Worm (Caenorhabditis elegans): ENCODE data around the gene ubxn-2.

The ubxn-2 gene

DNA sequence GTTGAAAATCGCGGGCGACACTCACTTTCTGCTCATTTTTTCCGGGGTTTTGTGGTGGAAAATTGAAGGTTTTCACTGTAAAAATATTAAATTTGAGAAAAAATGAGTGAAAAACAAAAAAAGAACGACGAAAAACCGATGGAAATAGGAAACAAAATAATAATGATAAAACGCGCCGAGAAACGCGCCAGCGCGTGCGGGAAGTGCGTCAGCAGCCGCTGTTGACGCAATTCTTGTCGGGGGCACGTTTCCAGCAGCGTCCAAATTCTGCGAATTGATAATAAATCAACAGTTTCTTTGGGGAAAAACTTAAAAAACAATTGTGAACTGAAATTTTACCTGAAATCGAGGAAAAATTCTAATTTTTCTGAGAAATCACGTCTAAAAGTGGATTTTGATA, at the start of gene ubxn-2:
Gene ubxn-2, minus strand, starts transcription at position 36 of the 400 bp plus-strand sequence.
- TF ChIP-seq hlh-1 (tag; optimal IDR thresholded peaks at IDR 0.05) (peak; percentile 13), sptf-1 (tag; optimal IDR thresholded peaks at IDR 0.05) (peak; percentile 56), drap-1 (GFP tag; optimal IDR thresholded peaks at IDR 0.05) (no peak), ham-2 (GFP tag; optimal IDR thresholded peaks at IDR 0.05) (no peak), mep-1 (tag; optimal IDR thresholded peaks at IDR 0.05) (peak; percentile 60), mls-2 (tag; optimal IDR thresholded peaks at IDR 0.05) (no peak), pha-4 (tag; optimal IDR thresholded peaks at IDR 0.05) (peak; percentile 57), sem-2 (GFP tag; optimal IDR thresholded peaks at IDR 0.05) (no peak), lin-13 (tag; optimal IDR thresholded peaks at IDR 0.05) (peak; percentile 73), lin-32 (GFP tag; optimal IDR thresholded peaks at IDR 0.05) (no peak), M03D4.4 (tag; optimal IDR thresholded peaks at IDR 0.05) (peak; percentile 45), ceh-43 (GFP tag; optimal IDR thresholded peaks at IDR 0.05) (no peak), ceh-39 (tag; optimal IDR thresholded peaks at IDR 0.05) (peak; percentile 22), nhr-28 (tag; optimal IDR thresholded peaks at IDR 0.05) (no peak), ztf-11 (tag; optimal IDR thresholded peaks at IDR 0.05) (no peak), nhr-237 (tag; optimal IDR thresholded peaks at IDR 0.05) (peak; percentile 30), tbx-8 (GFP tag; optimal IDR thresholded peaks at IDR 0.05) (peak; percentile 24), unc-62 (GFP tag; optimal IDR thresholded peaks at IDR 0.05) (no peak), blmp-1 (tag; optimal IDR thresholded peaks at IDR 0.05) (no peak), lsy-2 (tag; optimal IDR thresholded peaks at IDR 0.05) (peak; percentile 75)

DNA sequence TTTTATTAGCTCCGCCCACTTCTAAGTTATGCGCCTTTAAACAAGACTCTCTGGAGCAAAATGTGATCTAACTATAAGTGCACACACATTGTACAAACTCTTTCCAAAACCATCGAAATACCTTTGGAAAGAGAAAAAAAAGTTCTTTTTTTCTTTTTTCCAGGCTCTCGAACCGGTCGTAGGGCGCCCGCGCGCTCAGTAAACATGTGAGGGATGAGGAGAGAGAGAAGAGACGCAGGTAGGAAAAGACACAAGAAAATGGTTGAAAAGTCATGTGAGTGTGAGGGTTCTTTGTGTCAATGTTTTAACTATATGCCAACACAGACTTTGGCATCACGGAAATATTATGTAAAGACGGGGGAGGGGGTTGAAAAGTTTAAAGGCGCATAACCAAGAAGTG, 48.9 kb upstream of the ubxn-2 start:
- TF ChIP-seq pha-4 (tag; optimal IDR thresholded peaks at IDR 0.05) (peak; percentile 24), snpc-4 (tag; optimal IDR thresholded peaks at IDR 0.05) (no peak), nhr-237 (tag; optimal IDR thresholded peaks at IDR 0.05) (peak; percentile 69)

ce11 chrIV:2773382-2773979, 47.9 kb upstream of the ubxn-2 start:
- TF ChIP-seq zip-8 (tag; optimal IDR thresholded peaks at IDR 0.05) (no peak), ces-1 (GFP tag; optimal IDR thresholded peaks at IDR 0.05) (no peak), cnd-1 (tag; optimal IDR thresholded peaks at IDR 0.05) (no peak), mab-5 (tag; optimal IDR thresholded peaks at IDR 0.05) (no peak), unc-39 (tag; optimal IDR thresholded peaks at IDR 0.05) (no peak), sptf-1 (tag; optimal IDR thresholded peaks at IDR 0.05) (no peak), pha-4 (tag; optimal IDR thresholded peaks at IDR 0.05) (no peak), nhr-76 (tag; optimal IDR thresholded peaks at IDR 0.05) (no peak), lsy-2 (tag; optimal IDR thresholded peaks at IDR 0.05) (no peak), elt-1 (tag; optimal IDR thresholded peaks at IDR 0.05; ENCODE audit: borderline replicate concordance, insufficient read depth) (no peak), unc-120 (tag; optimal IDR thresholded peaks at IDR 0.05; ENCODE audit: poor library complexity, severe bottlenecking) (no peak), drap-1 (GFP tag; optimal IDR thresholded peaks at IDR 0.05) (no peak), nhr-12 (tag; optimal IDR thresholded peaks at IDR 0.05) (no peak), bed-3 (GFP tag; optimal IDR thresholded peaks at IDR 0.05) (no peak)

DNA sequence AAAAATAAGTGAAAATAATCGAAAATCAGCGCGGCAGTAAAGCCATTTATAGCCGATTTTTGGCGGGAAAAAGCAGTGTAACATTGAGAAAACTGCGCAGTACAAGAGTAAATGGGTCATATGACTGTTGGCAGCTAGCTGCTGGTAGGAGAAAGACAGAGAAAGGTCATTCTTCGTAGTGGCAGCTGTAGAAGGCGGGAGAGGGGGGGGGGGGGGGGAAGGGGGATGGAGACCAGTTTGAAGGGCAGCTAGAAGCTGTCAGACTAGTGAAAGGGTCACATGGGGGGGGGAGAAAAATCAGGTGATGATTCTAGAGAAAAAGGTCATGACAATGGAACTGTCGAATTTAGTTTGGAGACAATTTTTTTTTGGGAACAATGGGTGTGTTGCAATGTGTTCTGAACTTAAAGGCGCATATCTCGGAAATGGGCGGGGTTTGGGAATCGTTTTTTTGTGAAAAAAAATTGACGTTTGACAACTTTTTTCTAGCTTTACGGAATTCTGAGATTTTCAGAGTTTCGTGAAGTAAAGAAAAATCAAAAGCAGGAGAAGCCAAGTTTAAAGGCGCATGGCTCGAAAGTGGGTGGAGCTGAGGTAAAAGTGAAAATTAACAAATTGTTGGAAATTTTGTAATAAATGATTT, 46.7 kb upstream of the ubxn-2 start:
- TF ChIP-seq sptf-1 (tag; optimal IDR thresholded peaks at IDR 0.05) (peak; percentile 19), pha-4 (tag; optimal IDR thresholded peaks at IDR 0.05) (no peak), ham-2 (GFP tag; optimal IDR thresholded peaks at IDR 0.05) (peak; percentile 25), ztf-11 (tag; optimal IDR thresholded peaks at IDR 0.05) (no peak)

DNA sequence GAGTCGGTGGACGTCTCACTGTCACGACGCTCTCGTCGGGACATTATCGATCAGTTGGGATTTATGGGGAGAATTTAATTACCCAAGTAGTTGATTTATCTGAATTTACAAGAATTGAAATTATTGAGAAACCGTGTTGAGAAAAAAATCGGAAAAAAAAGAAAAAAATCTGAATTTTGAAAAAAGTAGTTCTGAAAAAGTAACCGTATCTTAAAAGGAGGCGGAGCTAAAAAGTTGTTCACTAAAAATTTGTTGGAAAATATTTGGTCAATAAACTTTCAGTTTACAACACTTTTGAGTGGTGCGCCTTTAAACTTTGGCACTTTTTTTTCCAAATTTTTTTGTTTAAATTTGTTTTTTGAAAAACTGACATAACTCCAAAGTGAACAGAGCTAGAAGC, 46.1 kb upstream of the ubxn-2 start, which contains the start of gene Y54G2A.11:
Gene Y54G2A.11, minus strand, starts transcription at position 101 of the 400 bp plus-strand sequence.
- TF ChIP-seq unc-39 (tag; optimal IDR thresholded peaks at IDR 0.05) (no peak), unc-120 (tag; optimal IDR thresholded peaks at IDR 0.05; ENCODE audit: poor library complexity, severe bottlenecking) (no peak), nhr-28 (tag; optimal IDR thresholded peaks at IDR 0.05) (no peak), M03D4.4 (tag; optimal IDR thresholded peaks at IDR 0.05) (no peak), flh-1 (GFP tag; optimal IDR thresholded peaks at IDR 0.05) (no peak), ceh-43 (GFP tag; optimal IDR thresholded peaks at IDR 0.05) (no peak), drap-1 (GFP tag; optimal IDR thresholded peaks at IDR 0.05) (no peak), unc-62 (GFP tag; optimal IDR thresholded peaks at IDR 0.05) (no peak), bed-3 (GFP tag; optimal IDR thresholded peaks at IDR 0.05) (no peak), tbx-8 (GFP tag; optimal IDR thresholded peaks at IDR 0.05) (no peak), mls-2 (tag; optimal IDR thresholded peaks at IDR 0.05) (no peak), zip-8 (tag; optimal IDR thresholded peaks at IDR 0.05) (no peak), ceh-39 (tag; optimal IDR thresholded peaks at IDR 0.05) (no peak), lin-32 (GFP tag; optimal IDR thresholded peaks at IDR 0.05) (no peak), lin-13 (tag; optimal IDR thresholded peaks at IDR 0.05) (no peak), ham-2 (GFP tag; optimal IDR thresholded peaks at IDR 0.05) (no peak), elt-1 (tag; optimal IDR thresholded peaks at IDR 0.05; ENCODE audit: borderline replicate concordance, insufficient read depth) (no peak), nhr-76 (tag; optimal IDR thresholded peaks at IDR 0.05) (no peak), ztf-11 (tag; optimal IDR thresholded peaks at IDR 0.05) (no peak), snpc-4 (tag; optimal IDR thresholded peaks at IDR 0.05) (no peak)

Measured in whole organism, mixed stage, embryonic.